Worm (Caenorhabditis elegans) whole organism, midembryonic: ENCODE results near the gene F47G3.1.
A peak's percentile ranks its signal among the peaks of the same experiment; 100 is the strongest.

Experiments
- T22C8.4 ChIP-seq: fragments of 200-800 bp; sonication (Bioruptor generic); IDR thresholded peaks from 2 replicates; pipeline ENCODE4 v1.3.6; 2022; ENCODE audit warnings: missing genetic modification characterization, missing compliant biosample characterization
- cog-1 ChIP-seq: sonication (generic microtip); optimal IDR thresholded peaks from 2 replicates; lab custom pipeline; 2016; ENCODE audit warnings: missing genetic modification characterization, missing compliant biosample characterization
- flt-1 ChIP-seq: fragments of 200-800 bp; sonication (Bioruptor generic); IDR thresholded peaks from 2 replicates; pipeline ENCODE4 v1.3.6; 2022; ENCODE audit warnings: missing genetic modification characterization, missing compliant biosample characterization
- klf-2 ChIP-seq: fragments of 200-800 bp; sonication (Bioruptor generic); conservative IDR thresholded peaks from 2 replicates; pipeline ENCODE4 v1.3.6; 2022; ENCODE audit warnings: missing genetic modification reagents, missing genetic modification characterization, missing compliant biosample characterization
- med-1 ChIP-seq: sonication (generic microtip); optimal IDR thresholded peaks from 2 replicates; lab custom pipeline; 2017; ENCODE audit warnings: missing genetic modification characterization, mild to moderate bottlenecking, missing compliant biosample characterization, antibody characterized with exemption, missing genetic modification reagents; ENCODE audit not compliant: insufficient read depth
- ref-1 ChIP-seq: fragments of 200-800 bp; sonication (Bioruptor generic); conservative IDR thresholded peaks from 2 replicates; pipeline ENCODE4 v1.3.6; 2022; ENCODE audit warnings: missing genetic modification reagents, missing genetic modification characterization, missing compliant biosample characterization
- tab-1 ChIP-seq: fragments of 200-800 bp; sonication (Bioruptor generic); IDR thresholded peaks from 2 replicates; pipeline ENCODE4 v1.3.6; 2022; ENCODE audit warnings: missing genetic modification characterization, missing compliant biosample characterization
- ztf-23 ChIP-seq: fragments of 200-800 bp; sonication (Bioruptor generic); IDR thresholded peaks from 2 replicates; pipeline ENCODE4 v1.3.6; 2022; ENCODE audit warnings: missing genetic modification reagents, missing genetic modification characterization, missing compliant biosample characterization
- ztf-29 ChIP-seq: fragments of 200-800 bp; sonication (Bioruptor generic); IDR thresholded peaks from 2 replicates; pipeline ENCODE4 v1.3.6; 2022; ENCODE audit warnings: missing genetic modification reagents, missing genetic modification characterization, missing compliant biosample characterization

Gene F47G3.1

DNA sequence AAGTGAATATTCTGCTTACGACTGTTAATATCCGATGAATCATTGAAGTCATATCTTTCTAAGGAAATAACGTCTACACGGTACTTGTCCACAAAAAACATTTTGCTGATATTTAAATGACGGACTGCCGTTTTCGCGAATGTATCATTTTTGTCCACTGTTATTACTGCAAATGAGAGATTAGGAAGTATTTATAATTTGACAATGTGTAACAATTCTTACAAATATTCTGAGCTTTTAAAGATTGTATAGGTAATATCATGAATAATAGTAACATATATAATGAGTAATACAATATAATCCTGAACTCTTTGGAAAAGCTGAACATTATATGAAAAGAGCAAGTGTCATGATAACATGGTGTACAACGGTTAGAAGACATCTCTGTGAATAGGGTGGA is 34.2 kb downstream of the F47G3.1 start, which contains the start of gene glr-7:
Gene glr-7, minus strand, starts transcription at position 101 of the 400 bp plus-strand sequence.
- TF ChIP-seq ztf-29 (GFP tag; lab: Robert Waterston, UW) (no peak), T22C8.4 (GFP tag; lab: Robert Waterston, UW) (no peak), ztf-23 (GFP tag; lab: Robert Waterston, UW) (no peak), klf-2 (GFP tag; lab: Robert Waterston, UW) (no peak), cog-1 (tag; lab: Kevin White, UChicago) (no peak), tab-1 (no peak), med-1 (GFP tag; lab: Kevin White, UChicago) (no peak), flt-1 (GFP tag; lab: Robert Waterston, UW) (no peak), ref-1 (GFP tag; lab: Robert Waterston, UW) (no peak)

- TF ChIP-seq tab-1, result no peak
- TF ChIP-seq ztf-23 (GFP tag; lab: Robert Waterston, UW), result no peak
- TF ChIP-seq flt-1 (GFP tag; lab: Robert Waterston, UW), result no peak
- no peak for TF ChIP-seq klf-2 (GFP tag; lab: Robert Waterston, UW)
- no peak for TF ChIP-seq ztf-29 (GFP tag; lab: Robert Waterston, UW)
- TF ChIP-seq med-1 (GFP tag; lab: Kevin White, UChicago), result no peak
- no peak for TF ChIP-seq ref-1 (GFP tag; lab: Robert Waterston, UW)
- no peak for TF ChIP-seq T22C8.4 (GFP tag; lab: Robert Waterston, UW)
- no peak for TF ChIP-seq cog-1 (tag; lab: Kevin White, UChicago)
These were observed 36.6 kb downstream of the F47G3.1 start for ce11 chrX:2422123-2422522.

DNA sequence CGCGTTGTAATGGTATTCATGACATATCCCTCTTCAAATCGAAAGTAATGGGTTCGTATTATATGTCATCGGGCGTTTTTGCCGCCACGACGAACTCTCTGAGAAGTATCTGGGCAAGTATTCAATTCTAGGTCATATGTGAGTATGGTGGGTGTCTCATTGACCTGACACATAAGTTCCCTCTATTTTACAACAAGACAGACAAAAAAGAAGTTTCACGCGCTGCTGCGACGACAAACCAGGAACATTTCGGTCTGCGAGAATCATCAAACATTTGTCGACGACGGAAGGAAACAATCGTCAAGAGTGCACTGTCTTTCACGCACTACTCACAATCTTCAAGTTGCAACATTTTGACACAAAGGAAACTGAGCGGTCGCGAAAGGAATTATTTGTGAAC is 39.7 kb downstream of the F47G3.1 start:
- TF ChIP-seq flt-1 (GFP tag; lab: Robert Waterston, UW) (no peak), med-1 (GFP tag; lab: Kevin White, UChicago) (no peak), ztf-23 (GFP tag; lab: Robert Waterston, UW) (no peak), tab-1 (no peak), klf-2 (GFP tag; lab: Robert Waterston, UW) (no peak), ref-1 (GFP tag; lab: Robert Waterston, UW) (no peak), cog-1 (tag; lab: Kevin White, UChicago) (no peak), ztf-29 (GFP tag; lab: Robert Waterston, UW) (no peak), T22C8.4 (GFP tag; lab: Robert Waterston, UW) (no peak)

DNA sequence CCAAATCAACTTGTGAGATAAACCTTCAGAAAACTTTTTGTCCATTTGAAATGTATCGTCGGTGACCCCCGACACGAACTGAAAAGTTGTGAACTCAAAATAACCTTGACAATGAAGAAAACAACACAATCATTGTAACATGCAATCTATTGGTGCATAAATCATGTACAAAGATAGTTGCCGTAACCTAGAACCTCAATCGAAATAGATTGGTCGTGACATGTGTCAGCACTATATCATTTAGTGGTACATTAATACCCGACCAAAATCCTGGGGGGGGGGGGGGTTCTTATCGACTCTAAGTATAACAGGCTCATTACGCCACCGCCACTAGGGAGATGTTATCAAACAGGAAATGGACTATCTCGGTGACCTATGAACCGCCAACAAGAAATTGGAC is 41.4 kb downstream of the F47G3.1 start:
- TF ChIP-seq flt-1 (GFP tag; lab: Robert Waterston, UW), result no peak

ce11 chrX:2427404-2427803 is 41.9 kb downstream of the F47G3.1 start, which contains the start of gene gcy-31:
TSS of gene gcy-31 (minus strand) at chrX:2427504.
- TF ChIP-seq cog-1 (tag; lab: Kevin White, UChicago) (no peak), ref-1 (GFP tag; lab: Robert Waterston, UW) (no peak), ztf-29 (GFP tag; lab: Robert Waterston, UW) (no peak), med-1 (GFP tag; lab: Kevin White, UChicago) (no peak), klf-2 (GFP tag; lab: Robert Waterston, UW) (no peak), tab-1 (no peak), T22C8.4 (GFP tag; lab: Robert Waterston, UW) (no peak), flt-1 (GFP tag; lab: Robert Waterston, UW) (no peak), ztf-23 (GFP tag; lab: Robert Waterston, UW) (no peak)

- TF ChIP-seq tab-1 (no peak), ztf-29 (GFP tag; lab: Robert Waterston, UW) (no peak), T22C8.4 (GFP tag; lab: Robert Waterston, UW) (no peak), ref-1 (GFP tag; lab: Robert Waterston, UW) (no peak), ztf-23 (GFP tag; lab: Robert Waterston, UW) (no peak), cog-1 (tag; lab: Kevin White, UChicago) (no peak)
These were observed 44.8 kb downstream of the F47G3.1 start for ce11 chrX:2430317-2430716.

DNA sequence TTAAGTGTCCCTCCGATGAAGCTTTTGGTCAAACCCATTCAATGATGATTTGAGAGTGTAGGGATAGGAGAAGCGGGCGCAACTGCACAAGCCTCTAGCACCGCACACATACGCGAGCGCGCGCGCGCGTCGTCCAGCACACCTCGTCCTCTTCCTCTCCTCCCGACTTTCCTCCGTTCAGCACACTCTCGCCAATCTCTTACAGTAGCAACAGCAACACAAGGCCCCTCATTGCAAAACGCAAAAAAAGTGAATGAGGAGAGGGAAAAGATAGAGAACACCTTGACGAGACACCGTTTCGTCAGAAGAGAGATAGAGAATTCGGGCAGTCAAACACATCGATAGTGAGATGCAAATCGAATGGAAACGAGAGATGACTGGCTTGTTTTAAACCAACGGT is 46.9 kb downstream of the F47G3.1 start:
- peak; percentile 88 for TF ChIP-seq cog-1 (tag; lab: Kevin White, UChicago)
- no peak for TF ChIP-seq klf-2 (GFP tag; lab: Robert Waterston, UW)
- TF ChIP-seq tab-1, result no peak
- TF ChIP-seq T22C8.4 (GFP tag; lab: Robert Waterston, UW), result no peak
- peak; percentile 91 for TF ChIP-seq ztf-29 (GFP tag; lab: Robert Waterston, UW)
- TF ChIP-seq ztf-23 (GFP tag; lab: Robert Waterston, UW), result no peak
- TF ChIP-seq ref-1 (GFP tag; lab: Robert Waterston, UW), result no peak
- no peak for TF ChIP-seq med-1 (GFP tag; lab: Kevin White, UChicago)
- TF ChIP-seq flt-1 (GFP tag; lab: Robert Waterston, UW), result peak; percentile 65; the same call in 1 of the 2 replicates

ce11 chrX:2433805-2434204 is 48.3 kb downstream of the F47G3.1 start:
- peak; percentile 70 for TF ChIP-seq ztf-29 (GFP tag; lab: Robert Waterston, UW)
- TF ChIP-seq ztf-23 (GFP tag; lab: Robert Waterston, UW), result no peak
- no peak for TF ChIP-seq ref-1 (GFP tag; lab: Robert Waterston, UW)

ce11 chrX:2435353-2435752 is 49.8 kb downstream of the F47G3.1 start:
- TF ChIP-seq klf-2 (GFP tag; lab: Robert Waterston, UW) (no peak), ztf-29 (GFP tag; lab: Robert Waterston, UW) (no peak), flt-1 (GFP tag; lab: Robert Waterston, UW) (no peak), T22C8.4 (GFP tag; lab: Robert Waterston, UW) (no peak), cog-1 (tag; lab: Kevin White, UChicago) (no peak), ref-1 (GFP tag; lab: Robert Waterston, UW) (no peak), tab-1 (no peak), med-1 (GFP tag; lab: Kevin White, UChicago) (no peak), ztf-23 (GFP tag; lab: Robert Waterston, UW) (no peak)

- no peak for TF ChIP-seq ztf-29 (GFP tag; lab: Robert Waterston, UW)
- TF ChIP-seq flt-1 (GFP tag; lab: Robert Waterston, UW), result no peak
- TF ChIP-seq ztf-23 (GFP tag; lab: Robert Waterston, UW), result no peak
- TF ChIP-seq T22C8.4 (GFP tag; lab: Robert Waterston, UW), result no peak
- no peak for TF ChIP-seq tab-1
These were observed 53.3 kb downstream of the F47G3.1 start, which contains the start of gene gid-2 for ce11 chrX:2438857-2439256. TSS of gene gid-2 (minus strand) at chrX:2438957.
